Worm (Caenorhabditis elegans): Measurements from ENCODE around the gene B0410.3.
A peak's percentile ranks its signal among the peaks of the same experiment; 100 is the strongest.

B0410.3 gene

DNA sequence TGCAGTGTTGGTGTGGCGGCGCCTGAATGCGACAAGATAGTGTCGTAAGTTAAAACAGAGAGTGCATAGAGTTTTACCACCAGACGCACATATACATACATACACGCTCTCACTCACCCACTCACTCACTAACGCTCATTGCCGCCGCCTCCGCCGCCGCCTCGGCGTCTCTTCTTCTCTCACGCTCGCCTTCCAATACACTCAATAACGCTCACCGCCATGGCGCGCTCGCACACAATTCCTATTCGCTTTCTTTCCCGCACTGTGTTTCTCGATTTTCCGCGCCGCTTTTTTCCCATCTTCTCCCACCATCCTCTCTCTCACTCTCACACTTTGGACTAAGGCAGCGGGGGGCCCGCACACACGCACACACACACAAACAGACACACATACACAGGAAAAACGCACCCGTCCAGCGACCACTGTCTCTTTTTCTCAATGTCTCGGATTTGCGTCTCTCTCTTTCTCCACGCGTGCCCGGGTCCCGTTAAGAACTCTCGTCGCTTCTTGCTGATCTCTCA, 38.8 kb downstream of the B0410.3 start, which contains the start of gene kin-29 (continued):
- no peak for TF ChIP-seq unc-62 (GFP tag; optimal IDR thresholded peaks at IDR 0.05)
- no peak for TF ChIP-seq F16B12.6 (tag; optimal IDR thresholded peaks at IDR 0.05)
- peak; percentile 66 for TF ChIP-seq irx-1 (tag; optimal IDR thresholded peaks at IDR 0.05)
- TF ChIP-seq zip-4 (GFP tag; optimal IDR thresholded peaks at IDR 0.05) = peak; percentile 43
- peak in 1 of 2 experiments; percentile 84 for TF ChIP-seq mdl-1 (tag; optimal IDR thresholded peaks at IDR 0.05)
- TF ChIP-seq ceh-8 (GFP tag; optimal IDR thresholded peaks at IDR 0.05) = peak; percentile 35
- peak; percentile 91 for TF ChIP-seq nhr-20 (tag; optimal IDR thresholded peaks at IDR 0.05)
- TF ChIP-seq grh-1 (GFP tag; IDR thresholded peaks at IDR 0.05) = 0 out of 2 replicates have a peak, but pooled peaks have one; percentile 27
- TF ChIP-seq skn-1 (tag; optimal IDR thresholded peaks at IDR 0.05) = peak; percentile 84
- TF ChIP-seq sup-37 (GFP tag; optimal IDR thresholded peaks at IDR 0.05) = no peak
- TF ChIP-seq isw-1 (GFP tag; IDR thresholded peaks at IDR 0.05) = peak; percentile 59
- peak; percentile 95 for TF ChIP-seq fkh-8 (tag; optimal IDR thresholded peaks at IDR 0.05)
- no peak for TF ChIP-seq aha-1 (tag; optimal IDR thresholded peaks at IDR 0.05)
- peak; percentile 82 for TF ChIP-seq blmp-1 (tag; optimal IDR thresholded peaks at IDR 0.05)
- peak; percentile 71 for TF ChIP-seq nhr-19 (GFP tag; conservative IDR thresholded peaks at IDR 0.05)
- TF ChIP-seq C34B4.2 (tag; optimal IDR thresholded peaks at IDR 0.05) = no peak

DNA sequence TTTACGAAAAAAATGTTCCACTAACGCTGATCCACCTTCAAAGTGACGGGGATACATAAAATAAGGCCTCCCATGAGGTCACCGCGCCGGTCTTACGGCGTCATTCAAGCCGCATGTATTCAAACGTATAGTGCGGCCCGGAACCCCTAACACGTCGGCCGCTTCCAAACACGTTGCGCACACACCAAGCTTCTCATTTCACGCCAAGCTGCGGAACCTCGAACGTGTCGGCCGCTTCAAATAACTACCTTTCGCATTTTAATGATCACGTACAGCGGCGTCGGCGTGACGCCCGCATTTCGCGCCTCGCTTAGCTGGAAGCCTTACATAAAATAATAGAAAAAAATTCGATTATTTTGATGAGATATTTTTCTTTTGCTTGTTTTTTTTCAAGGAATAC, 47.8 kb downstream of the B0410.3 start:
- no peak for TF ChIP-seq egl-13 (tag; optimal IDR thresholded peaks at IDR 0.05)
- TF ChIP-seq lin-14 (GFP tag; optimal IDR thresholded peaks at IDR 0.05) = no peak
- no peak for TF ChIP-seq ztf-11 (tag; optimal IDR thresholded peaks at IDR 0.05)
- TF ChIP-seq dsc-1 (tag; optimal IDR thresholded peaks at IDR 0.05) = peak; percentile 10
- no peak for TF ChIP-seq efl-1 (optimal IDR thresholded peaks at IDR 0.05)
- TF ChIP-seq efl-1 (GFP tag; optimal IDR thresholded peaks at IDR 0.05 in 1 of 2) = peak in 1 of 2 experiments; percentile 12
- peak; percentile 16 for TF ChIP-seq rnt-1 (tag; optimal IDR thresholded peaks at IDR 0.05)
- peak; percentile 14 for TF ChIP-seq nhr-71 (tag; optimal IDR thresholded peaks at IDR 0.05)
- TF ChIP-seq vab-15 (tag; optimal IDR thresholded peaks at IDR 0.05) = no peak
- TF ChIP-seq snu-23 (GFP tag; optimal IDR thresholded peaks at IDR 0.05) = no peak
- no peak for TF ChIP-seq mab-9 (GFP tag; IDR thresholded peaks at IDR 0.05)
- TF ChIP-seq efl-3 (GFP tag; optimal IDR thresholded peaks at IDR 0.05) = no peak
- peak; percentile 1 for TF ChIP-seq nhr-47 (tag; optimal IDR thresholded peaks at IDR 0.05)
- TF ChIP-seq swsn-7 (tag; optimal IDR thresholded peaks at IDR 0.05) = no peak
- peak; percentile 94 for TF ChIP-seq snpc-4 (tag; optimal IDR thresholded peaks at IDR 0.05)

DNA sequence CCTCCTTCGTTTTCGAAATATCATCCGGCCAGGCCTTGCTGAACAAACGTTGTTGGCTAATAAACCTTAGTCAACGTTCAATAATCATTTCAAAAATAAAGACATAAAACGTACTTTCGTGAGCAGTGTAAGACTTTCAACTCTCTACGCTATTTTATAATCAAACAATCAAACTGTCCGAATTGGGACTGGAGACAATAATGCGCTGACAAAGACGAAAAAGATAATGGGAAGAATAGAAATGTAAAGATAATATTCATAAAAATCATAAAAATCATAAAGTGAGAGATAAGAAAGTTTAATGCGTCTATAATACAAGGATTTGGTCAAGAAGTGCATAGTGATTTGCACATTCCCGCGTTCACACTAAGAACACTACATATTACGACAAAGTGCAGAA, 49.5 kb downstream of the B0410.3 start:
- no peak for TF ChIP-seq nhr-77 (tag; optimal IDR thresholded peaks at IDR 0.05)
- TF ChIP-seq ceh-63 (GFP tag; optimal IDR thresholded peaks at IDR 0.05) = no peak
- no peak for TF ChIP-seq dsc-1 (tag; optimal IDR thresholded peaks at IDR 0.05)
- no peak for TF ChIP-seq ets-5 (GFP tag; IDR thresholded peaks at IDR 0.05)
- TF ChIP-seq F16B12.6 (tag; optimal IDR thresholded peaks at IDR 0.05) = peak; percentile 35
- TF ChIP-seq efl-1 (optimal IDR thresholded peaks at IDR 0.05) = peak in 1 of 2 experiments; percentile 12
- peak in 1 of 2 experiments; percentile 86 for TF ChIP-seq efl-1 (GFP tag; optimal IDR thresholded peaks at IDR 0.05 in 1 of 2)
- no peak for TF ChIP-seq pag-3 (tag; optimal IDR thresholded peaks at IDR 0.05; ENCODE audit: borderline replicate concordance, insufficient read depth)
- TF ChIP-seq Y116A8C.19 (tag; optimal IDR thresholded peaks at IDR 0.05; ENCODE audit: borderline replicate concordance) = no peak
- no peak for TF ChIP-seq hpl-2 (GFP tag; optimal IDR thresholded peaks at IDR 0.05)
- no peak for TF ChIP-seq nhr-20 (tag; optimal IDR thresholded peaks at IDR 0.05)
- no peak for TF ChIP-seq mab-9 (GFP tag; IDR thresholded peaks at IDR 0.05)
- no peak for TF ChIP-seq efl-3 (GFP tag; optimal IDR thresholded peaks at IDR 0.05)
- TF ChIP-seq fkh-8 (tag; optimal IDR thresholded peaks at IDR 0.05) = no peak
- TF ChIP-seq zag-1 (tag; optimal IDR thresholded peaks at IDR 0.05) = no peak
- TF ChIP-seq nhr-85 (tag) = peak; percentile 28
- TF ChIP-seq egl-13 (tag; optimal IDR thresholded peaks at IDR 0.05) = no peak
- no peak for TF ChIP-seq mef-2 (tag; optimal IDR thresholded peaks at IDR 0.05)
- TF ChIP-seq C04F5.9 (tag; optimal IDR thresholded peaks at IDR 0.05) = no peak
- TF ChIP-seq xbp-1 (tag; optimal IDR thresholded peaks at IDR 0.05) = no peak
- TF ChIP-seq nhr-19 (GFP tag; conservative IDR thresholded peaks at IDR 0.05) = no peak
- peak; percentile 11 for TF ChIP-seq tlp-1 (tag; optimal IDR thresholded peaks at IDR 0.05)
- no peak for TF ChIP-seq pax-3 (tag; optimal IDR thresholded peaks at IDR 0.05)
- no peak for TF ChIP-seq fos-1 (tag; optimal IDR thresholded peaks at IDR 0.05)
- no peak for TF ChIP-seq lin-39 (tag; optimal IDR thresholded peaks at IDR 0.05)
- no peak for TF ChIP-seq C34B4.2 (tag; optimal IDR thresholded peaks at IDR 0.05)
- no peak for TF ChIP-seq hlh-17 (GFP tag; optimal IDR thresholded peaks at IDR 0.05; ENCODE audit: borderline replicate concordance)
- TF ChIP-seq pqm-1 (tag; optimal IDR thresholded peaks at IDR 0.05) = peak; percentile 68
- no peak for TF ChIP-seq isw-1 (GFP tag; IDR thresholded peaks at IDR 0.05)
- TF ChIP-seq tbx-2 (tag; optimal IDR thresholded peaks at IDR 0.05) = no peak

Data from whole organism, L1 larva.